Worm (Caenorhabditis elegans) whole organism, early embryonic: ENCODE data around the gene C44C1.1.

ENCODE experiments used
- B0310.2 ChIP-seq: sonication (generic microtip); optimal IDR thresholded peaks from 2 replicates; lab custom pipeline; 2016; ENCODE audit warnings: mild to moderate bottlenecking, missing genetic modification characterization, missing compliant biosample characterization
- F13C5.2 ChIP-seq: sonication (generic microtip); optimal IDR thresholded peaks from 2 replicates; lab custom pipeline; 2017; ENCODE audit warnings: mild to moderate bottlenecking, missing genetic modification characterization, inconsistent platforms, missing compliant biosample characterization
- ama-1 ChIP-seq: fragments of 150-350 bp; optimal IDR thresholded peaks from 2 replicates; lab custom pipeline; 2014
- ceh-13 ChIP-seq: fragments of 200-800 bp; sonication (Bioruptor generic); optimal IDR thresholded peaks from 2 replicates; lab custom pipeline; 2018; ENCODE audit warnings: mild to moderate bottlenecking, missing genetic modification characterization, missing compliant biosample characterization
- ceh-36 ChIP-seq: sonication (generic microtip); optimal IDR thresholded peaks from 2 replicates; lab custom pipeline; 2016; ENCODE audit warnings: missing genetic modification characterization, inconsistent platforms, missing compliant biosample characterization
- flt-1 ChIP-seq: fragments of 200-800 bp; sonication (Bioruptor generic); IDR thresholded peaks from 2 replicates; pipeline ENCODE4 v1.3.6; 2022; ENCODE audit warnings: missing genetic modification characterization, missing compliant biosample characterization
- hnd-1 ChIP-seq: sonication (generic microtip); optimal IDR thresholded peaks from 2 replicates; lab custom pipeline; 2016; ENCODE audit warnings: missing genetic modification characterization, missing compliant biosample characterization
- pes-1 ChIP-seq: fragments of 200-800 bp; sonication (Bioruptor generic); IDR thresholded peaks from 2 replicates; pipeline ENCODE4 v1.3.6; 2022; ENCODE audit warnings: missing genetic modification reagents, missing genetic modification characterization, missing compliant biosample characterization
- tbx-11 ChIP-seq: fragments of 200-800 bp; sonication (Bioruptor generic); IDR thresholded peaks from 2 replicates; pipeline ENCODE4 v1.3.6; 2022; ENCODE audit warnings: missing genetic modification characterization, missing compliant biosample characterization
- tbx-37 ChIP-seq: fragments of 200-800 bp; sonication (Bioruptor generic); conservative IDR thresholded peaks from 2 replicates; pipeline ENCODE4 v1.3.6; 2022; ENCODE audit warnings: missing genetic modification reagents, missing genetic modification characterization, missing compliant biosample characterization
- tra-4 ChIP-seq: sonication (generic microtip); optimal IDR thresholded peaks from 2 replicates; lab custom pipeline; 2017; ENCODE audit warnings: missing genetic modification characterization, missing compliant biosample characterization

DNA sequence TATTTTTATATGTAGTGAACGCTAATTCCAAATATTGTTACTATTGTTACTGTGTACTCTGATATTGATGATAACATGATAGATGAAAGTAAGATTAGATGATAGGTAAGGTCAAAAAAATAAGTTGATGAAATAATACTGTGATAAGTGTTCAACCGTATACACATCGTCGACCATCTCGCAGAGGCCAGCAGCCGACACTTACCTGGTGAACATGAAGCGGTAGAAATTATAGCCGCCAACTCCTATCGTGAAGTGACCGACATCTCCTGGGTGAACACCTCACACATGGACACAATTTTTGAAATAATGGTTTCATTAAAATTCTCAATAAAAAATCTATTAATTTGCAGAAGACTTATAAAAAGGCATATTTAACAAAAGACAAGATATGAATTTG is 46.8 kb downstream of the C44C1.1 start:
- no peak for TF ChIP-seq flt-1 (GFP tag; lab: Robert Waterston, UW)
- no peak for TF ChIP-seq tbx-37 (GFP tag; lab: Robert Waterston, UW)
- TF ChIP-seq tra-4 (tag; lab: Kevin White, UChicago) = no peak
- no peak for TF ChIP-seq tbx-11 (GFP tag; lab: Robert Waterston, UW)
- TF ChIP-seq B0310.2 (tag; lab: Kevin White, UChicago) = no peak
- TF ChIP-seq ceh-13 (GFP tag; lab: Kevin White, UChicago) = no peak
- no peak for TF ChIP-seq ama-1 (lab: Kevin White, UChicago)
- TF ChIP-seq ceh-36 (tag; lab: Kevin White, UChicago) = no peak
- TF ChIP-seq pes-1 (GFP tag; lab: Robert Waterston, UW) = no peak
- no peak for TF ChIP-seq hnd-1
- TF ChIP-seq F13C5.2 = no peak
